Worm (Caenorhabditis elegans) whole organism, L2 larva: ENCODE measurements around the gene dsl-3.
"Not testable (repeated sequence)": the region's sequence is repeated elsewhere in the genome, so short reads cannot be mapped to it uniquely, and the experiment has no call there.

ENCODE experiments used
- F13H6.1 ChIP-seq: sonication (generic microtip); optimal IDR thresholded peaks from 2 replicates; lab custom pipeline; 2016; ENCODE audit warnings: missing genetic modification characterization, missing compliant biosample characterization
- R02D3.7 ChIP-seq: fragments of 150-350 bp; optimal IDR thresholded peaks from 2 replicates; lab custom pipeline; 2014; ENCODE audit warnings: missing biosample characterization, missing genetic modification characterization
- Y55F3AM.14 ChIP-seq: fragments of 200-800 bp; sonication (Bioruptor generic); optimal IDR thresholded peaks from 2 replicates; lab custom pipeline; 2018; ENCODE audit warnings: mild to moderate bottlenecking, missing genetic modification characterization, missing compliant biosample characterization
- ZK546.5 ChIP-seq: sonication (generic microtip); optimal IDR thresholded peaks from 2 replicates; lab custom pipeline; 2017; ENCODE audit warnings: missing biosample characterization, missing genetic modification characterization
- aly-2 ChIP-seq: fragments of 150-350 bp; optimal IDR thresholded peaks from 2 replicates; lab custom pipeline; 2014; ENCODE audit warnings: missing biosample characterization, missing genetic modification characterization
- ama-1 ChIP-seq: fragments of 150-350 bp; optimal IDR thresholded peaks from 2 replicates; lab custom pipeline; 2018; ENCODE audit warnings: inconsistent platforms
- blmp-1 ChIP-seq: sonication (generic microtip); optimal IDR thresholded peaks from 2 replicates; lab custom pipeline; 2017; ENCODE audit warnings: missing genetic modification characterization, mild to moderate bottlenecking, missing compliant biosample characterization, antibody characterized with exemption, moderate library complexity; ENCODE audit not compliant: insufficient read depth
- ceh-16 ChIP-seq: fragments of 150-350 bp; optimal IDR thresholded peaks from 2 replicates; lab custom pipeline; 2014; ENCODE audit warnings: missing biosample characterization, missing genetic modification characterization
- ceh-82 ChIP-seq: fragments of 150-350 bp; optimal IDR thresholded peaks from 2 replicates; lab custom pipeline; 2014; ENCODE audit warnings: missing biosample characterization, missing genetic modification characterization
- crh-2 ChIP-seq: sonication (generic microtip); optimal IDR thresholded peaks from 2 replicates; lab custom pipeline; 2017; ENCODE audit warnings: missing biosample characterization, missing genetic modification characterization
- egl-27 ChIP-seq: sonication (generic microtip); optimal IDR thresholded peaks from 3 replicates; lab custom pipeline; 2017; ENCODE audit warnings: missing biosample characterization, missing genetic modification reagents, missing genetic modification characterization
- elt-1 ChIP-seq: fragments of 150-350 bp; optimal IDR thresholded peaks from 2 replicates; lab custom pipeline; 2014; ENCODE audit warnings: missing biosample characterization, missing genetic modification characterization
- fos-1 ChIP-seq: fragments of 150-350 bp; optimal IDR thresholded peaks from 2 replicates; lab custom pipeline; 2014; ENCODE audit warnings: missing biosample characterization, missing genetic modification characterization
- gmeb-1 ChIP-seq: fragments of 150-350 bp; optimal IDR thresholded peaks from 2 replicates; lab custom pipeline; 2014; ENCODE audit warnings: missing biosample characterization, missing genetic modification characterization
- lin-11 ChIP-seq: fragments of 150-350 bp; sonication (generic microtip); optimal IDR thresholded peaks from 2 replicates; lab custom pipeline; 2014; ENCODE audit warnings: missing biosample characterization, missing genetic modification characterization, inconsistent platforms, mixed read lengths
- lin-39 ChIP-seq: fragments of 150-350 bp; optimal IDR thresholded peaks from 2 replicates; lab custom pipeline; 2014; ENCODE audit warnings: missing biosample characterization, missing genetic modification reagents, missing genetic modification characterization
- mbf-1 ChIP-seq: sonication (generic microtip); optimal IDR thresholded peaks from 2 replicates; lab custom pipeline; 2017; ENCODE audit warnings: missing biosample characterization, missing genetic modification characterization
- mdl-1 ChIP-seq, 2 experiments: fragments of 150-350 bp in 1 of 2; sonication (generic microtip) in 1 of 2; optimal IDR thresholded peaks; 2 replicates each; lab custom pipeline; 2017; ENCODE audit warnings: missing biosample characterization in 2 of 2, missing genetic modification characterization in 2 of 2
- nhr-10 ChIP-seq: sonication (generic microtip); optimal IDR thresholded peaks from 2 replicates; lab custom pipeline; 2017; ENCODE audit warnings: missing biosample characterization, missing genetic modification characterization
- nhr-11 ChIP-seq: fragments of 150-350 bp; optimal IDR thresholded peaks from 2 replicates; lab custom pipeline; 2014; ENCODE audit warnings: missing biosample characterization, missing genetic modification characterization
- nhr-129 ChIP-seq: fragments of 150-350 bp; optimal IDR thresholded peaks from 2 replicates; lab custom pipeline; 2014; ENCODE audit warnings: missing biosample characterization, missing genetic modification characterization
- nhr-21 ChIP-seq: fragments of 150-350 bp; optimal IDR thresholded peaks from 2 replicates; lab custom pipeline; 2014; ENCODE audit warnings: missing biosample characterization, missing genetic modification characterization
- nhr-23 ChIP-seq: fragments of 150-350 bp; optimal IDR thresholded peaks from 2 replicates; lab custom pipeline; 2014; ENCODE audit warnings: missing biosample characterization, missing genetic modification reagents, missing genetic modification characterization
- nhr-25 ChIP-seq: fragments of 150-350 bp; sonication (generic microtip); optimal IDR thresholded peaks from 3 replicates; lab custom pipeline; 2014; ENCODE audit warnings: missing biosample characterization, missing genetic modification characterization
- nhr-6 ChIP-seq: fragments of 150-350 bp; optimal IDR thresholded peaks from 2 replicates; lab custom pipeline; 2014; ENCODE audit warnings: missing biosample characterization, missing genetic modification characterization
- peb-1 ChIP-seq: fragments of 150-350 bp; optimal IDR thresholded peaks from 2 replicates; lab custom pipeline; 2014; ENCODE audit warnings: missing biosample characterization, missing genetic modification characterization
- sma-3 ChIP-seq: sonication (generic microtip); optimal IDR thresholded peaks from 2 replicates; lab custom pipeline; 2016; ENCODE audit warnings: missing genetic modification reagents, missing genetic modification characterization, missing compliant biosample characterization
- sma-9 ChIP-seq, 2 experiments: fragments of 150-350 bp in 1 of 2; sonication (generic microtip) in 1 of 2; optimal IDR thresholded peaks; 2 replicates each; lab custom pipeline; 2014 to 2016; ENCODE audit warnings: missing genetic modification characterization in 2 of 2, mild to moderate bottlenecking in 1 of 2, missing biosample characterization in 1 of 2, missing compliant biosample characterization in 1 of 2, missing genetic modification reagents in 1 of 2, moderate library complexity in 1 of 2
- snpc-4 ChIP-seq: fragments of 150-350 bp; optimal IDR thresholded peaks from 2 replicates; lab custom pipeline; 2014; ENCODE audit warnings: missing biosample characterization, missing genetic modification characterization
- unc-39 ChIP-seq: fragments of 150-350 bp; optimal IDR thresholded peaks from 2 replicates; lab custom pipeline; 2014; ENCODE audit warnings: missing biosample characterization, missing genetic modification characterization
- unc-55 ChIP-seq: fragments of 150-350 bp; sonication (generic microtip); optimal IDR thresholded peaks from 3 replicates; lab custom pipeline; 2014; ENCODE audit warnings: missing biosample characterization, missing genetic modification reagents, missing genetic modification characterization
- ztf-1 ChIP-seq: fragments of 200-800 bp; sonication (Bioruptor generic); conservative IDR thresholded peaks from 2 replicates; pipeline ENCODE4 v1.3.6; 2022; ENCODE audit warnings: missing genetic modification characterization, missing compliant biosample characterization
- ztf-11 ChIP-seq: sonication (generic microtip); optimal IDR thresholded peaks from 2 replicates; lab custom pipeline; 2017; ENCODE audit warnings: missing biosample characterization, missing genetic modification characterization
- ztf-4 ChIP-seq: fragments of 150-350 bp; optimal IDR thresholded peaks from 2 replicates; lab custom pipeline; 2014; ENCODE audit warnings: missing biosample characterization, missing genetic modification characterization

The dsl-3 gene

DNA sequence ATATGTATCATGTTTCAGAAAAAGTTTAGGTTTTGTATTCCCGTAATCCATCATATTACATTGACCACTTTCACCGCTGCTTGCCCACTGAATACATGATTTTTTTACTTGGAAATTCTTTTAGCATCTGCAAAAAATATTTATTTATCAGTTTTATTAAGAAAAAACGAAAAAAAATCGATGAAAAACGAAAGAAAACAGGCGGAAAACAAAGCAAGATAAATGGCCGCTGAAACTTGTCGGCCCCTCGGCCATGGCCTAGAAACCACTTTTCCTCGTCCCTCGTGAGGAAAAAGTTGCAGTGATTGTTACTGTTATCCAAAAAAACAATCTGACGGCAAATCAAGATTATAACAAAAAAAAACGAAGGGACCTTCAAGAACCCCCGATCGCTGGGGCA, at the start of gene dsl-3:
TSS of gene dsl-3 (plus strand) at position 301 of the 400 bp plus-strand sequence.
- not testable (repeated sequence) for TF ChIP-seq nhr-129, snpc-4, F13H6.1 (tag; lab: Kevin White, UChicago)

DNA sequence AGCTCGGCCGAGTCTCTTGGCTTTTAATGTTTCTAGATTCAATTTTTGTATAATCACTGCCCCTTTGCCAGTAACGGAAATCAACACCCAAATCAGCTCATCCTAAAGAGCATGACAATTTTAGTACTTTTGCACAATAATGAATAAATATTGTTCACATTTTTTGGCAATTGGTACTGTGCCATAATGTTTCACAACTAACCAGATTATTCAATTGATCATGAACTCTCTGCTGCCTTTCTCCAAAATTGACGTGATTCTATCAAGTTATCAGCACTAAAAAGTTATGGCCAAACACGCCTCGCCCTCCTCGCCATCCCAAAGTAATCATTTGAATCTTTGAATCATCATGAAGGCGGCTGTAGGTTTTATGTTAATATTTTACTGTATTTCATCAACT, 48.2 kb upstream of the dsl-3 start, which contains the start of gene hpo-6:
TSS of gene hpo-6 (plus strand) at position 301 of the 400 bp plus-strand sequence.
- TF ChIP-seq fos-1 (tag; lab: Kevin White, UChicago), result peak; percentile 20
- no peak for TF ChIP-seq unc-39
- TF ChIP-seq ztf-1 (GFP tag; lab: Robert Waterston, UW), result no peak

DNA sequence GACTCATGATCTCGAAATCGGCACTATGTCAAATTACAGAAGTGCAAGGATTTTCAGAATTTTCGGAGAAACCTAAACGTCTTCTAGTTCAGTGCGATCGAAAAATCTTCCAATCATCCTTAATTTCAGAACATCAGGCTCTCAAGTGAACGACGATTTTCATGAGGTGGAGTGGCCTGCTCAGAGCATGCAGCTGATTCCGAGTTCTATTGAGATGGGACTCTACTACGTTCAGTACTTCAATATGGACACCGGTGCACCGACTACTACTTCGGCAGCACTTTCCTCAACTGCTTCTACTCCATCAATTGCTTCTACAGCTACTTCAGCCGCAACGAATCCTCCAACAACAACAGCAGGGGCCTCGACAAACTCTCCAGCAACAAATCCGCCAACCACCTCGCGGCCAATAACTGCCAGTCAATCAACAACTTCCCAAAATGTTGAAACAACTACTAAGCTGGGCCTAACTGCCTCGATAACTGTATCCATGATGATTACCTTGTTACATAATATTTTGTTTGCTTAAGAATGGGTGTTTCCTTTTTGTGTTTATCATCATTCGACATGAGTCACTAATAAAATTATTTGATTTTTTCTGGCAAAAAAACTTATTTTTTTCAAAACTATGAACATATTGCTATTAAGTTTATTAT, 46.5 kb upstream of the dsl-3 start, which contains the start of gene Y41D4B.15:
TSS of gene Y41D4B.15 (plus strand) at position 606 of the 656 bp plus-strand sequence.
- TF ChIP-seq nhr-10 (tag; lab: Kevin White, UChicago), result no peak
- TF ChIP-seq lin-39 (tag; lab: Kevin White, UChicago), result no peak
- no peak for TF ChIP-seq R02D3.7 (tag; lab: Kevin White, UChicago)
- TF ChIP-seq ZK546.5 (tag; lab: Kevin White, UChicago), result no peak
- no peak for TF ChIP-seq sma-3 (GFP tag; lab: Kevin White, UChicago)
- no peak for TF ChIP-seq elt-1 (tag; lab: Kevin White, UChicago)
- TF ChIP-seq ztf-4, result no peak
- TF ChIP-seq, all 48 proteins: peak for 0

DNA sequence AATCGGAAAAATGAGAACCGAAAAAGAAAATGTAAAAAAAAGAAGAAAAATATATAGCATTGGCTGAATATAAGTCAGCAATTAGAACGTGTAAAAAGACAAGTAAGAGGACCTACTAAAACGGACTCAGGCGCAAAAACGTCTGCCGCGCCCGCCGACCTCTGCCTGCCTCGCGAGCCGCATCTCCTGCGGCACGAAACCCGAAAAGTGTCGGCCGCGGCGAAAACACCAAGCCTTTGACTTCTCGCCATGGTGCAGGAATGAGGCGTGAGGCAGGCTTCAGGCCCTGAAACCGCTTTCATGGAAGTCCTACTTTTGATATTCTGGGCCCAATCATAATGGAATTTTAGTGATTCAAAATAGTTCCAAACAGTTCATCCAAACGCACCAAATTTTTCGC, 44.3 kb upstream of the dsl-3 start:
- TF ChIP-seq elt-1 (tag; lab: Kevin White, UChicago) (no peak), nhr-6 (tag; lab: Kevin White, UChicago) (no peak)

DNA sequence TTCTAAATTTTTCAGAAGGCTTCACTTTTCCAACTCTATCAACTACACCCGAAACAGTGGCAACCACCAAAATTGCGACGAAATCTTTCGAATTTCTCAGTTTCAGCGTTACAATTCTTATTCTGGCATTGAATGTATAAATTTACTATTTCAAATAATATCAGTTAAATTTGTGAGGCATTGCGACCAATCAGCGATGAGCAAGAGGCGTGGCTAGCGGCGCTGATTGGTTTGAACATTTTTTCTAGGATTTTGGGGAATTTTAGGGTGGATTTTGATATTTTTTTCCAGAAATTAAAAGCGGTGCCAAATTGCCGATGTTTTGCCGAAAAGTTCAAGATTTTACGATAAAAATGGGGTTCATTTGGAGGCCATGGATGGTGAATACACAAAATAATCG, 42.5 kb upstream of the dsl-3 start:
- TF ChIP-seq nhr-23 (tag; lab: Kevin White, UChicago) (no peak), ztf-1 (GFP tag; lab: Robert Waterston, UW) (no peak), nhr-25 (tag; lab: Kevin White, UChicago) (no peak), nhr-10 (tag; lab: Kevin White, UChicago) (no peak), ama-1 (no peak), mbf-1 (tag; lab: Kevin White, UChicago) (no peak), lin-11 (tag; lab: Kevin White, UChicago) (no peak), snpc-4 (tag; lab: Kevin White, UChicago) (no peak), ztf-4 (no peak), sma-3 (GFP tag; lab: Kevin White, UChicago) (no peak), ceh-16 (tag; lab: Kevin White, UChicago) (no peak), nhr-11 (tag; lab: Kevin White, UChicago) (no peak), nhr-129 (tag; lab: Kevin White, UChicago) (no peak), ceh-82 (tag; lab: Kevin White, UChicago) (no peak), ztf-11 (no peak), mdl-1 (tag; optimal IDR thresholded peaks at IDR 0.05; lab: Kevin White, UChicago) (no peak), egl-27 (tag; lab: Kevin White, UChicago) (no peak), gmeb-1 (tag; lab: Kevin White, UChicago) (no peak), unc-39 (no peak)

DNA sequence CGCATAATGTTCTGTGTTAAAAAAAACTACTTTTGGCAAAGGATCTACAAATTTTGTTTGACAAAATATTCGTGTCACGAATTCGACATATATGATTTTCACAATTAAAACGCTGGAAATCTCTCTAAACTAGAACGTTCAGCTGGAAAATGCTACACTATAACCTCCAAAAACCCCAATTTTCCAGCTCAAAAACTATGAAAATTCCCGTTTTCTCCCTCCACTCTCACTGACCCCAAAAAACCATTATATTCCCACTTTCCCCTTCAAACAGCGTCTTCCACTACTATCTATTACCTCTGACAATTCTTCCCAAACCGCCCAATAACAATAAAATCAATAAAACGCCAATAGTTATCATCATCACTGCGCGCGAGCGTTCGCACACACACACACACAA, 33.3 kb upstream of the dsl-3 start, which contains the start of gene Y41D4B.14:
TSS of gene Y41D4B.14 (plus strand) at position 301 of the 400 bp plus-strand sequence.
- no peak for TF ChIP-seq sma-9 (GFP tag; optimal IDR thresholded peaks at IDR 0.05; lab: Kevin White, UChicago)
- no peak for TF ChIP-seq sma-9 (tag; optimal IDR thresholded peaks at IDR 0.05; lab: Kevin White, UChicago)
- TF ChIP-seq ceh-82 (tag; lab: Kevin White, UChicago), result no peak
- TF ChIP-seq blmp-1 (tag; lab: Kevin White, UChicago), result no peak
- no peak for TF ChIP-seq unc-55
- no peak for TF ChIP-seq R02D3.7 (tag; lab: Kevin White, UChicago)
- no peak for TF ChIP-seq fos-1 (tag; lab: Kevin White, UChicago)
- TF ChIP-seq nhr-10 (tag; lab: Kevin White, UChicago), result no peak
- TF ChIP-seq aly-2, result no peak
- no peak for TF ChIP-seq sma-3 (GFP tag; lab: Kevin White, UChicago)
- TF ChIP-seq Y55F3AM.14 (GFP tag; lab: Kevin White, UChicago), result no peak
- TF ChIP-seq nhr-21 (tag; lab: Kevin White, UChicago), result no peak
- no peak for TF ChIP-seq crh-2
- TF ChIP-seq ceh-16 (tag; lab: Kevin White, UChicago), result no peak
- TF ChIP-seq gmeb-1 (tag; lab: Kevin White, UChicago), result no peak
- no peak for TF ChIP-seq nhr-6 (tag; lab: Kevin White, UChicago)
- no peak for TF ChIP-seq peb-1 (tag; lab: Kevin White, UChicago)
- TF ChIP-seq, all 48 proteins: peak for 0
